Worm (Caenorhabditis elegans) whole organism, L2 larva: ENCODE results near the gene T03E6.9.

Source experiments
- F13H6.1 ChIP-seq: sonication (generic microtip); optimal IDR thresholded peaks from 2 replicates; lab custom pipeline; 2016; ENCODE audit warnings: missing genetic modification characterization, missing compliant biosample characterization
- dmd-4 ChIP-seq: sonication (generic microtip); optimal IDR thresholded peaks from 2 replicates; lab custom pipeline; 2017; ENCODE audit warnings: missing biosample characterization, missing genetic modification characterization
- egl-27 ChIP-seq: sonication (generic microtip); optimal IDR thresholded peaks from 3 replicates; lab custom pipeline; 2017; ENCODE audit warnings: missing biosample characterization, missing genetic modification reagents, missing genetic modification characterization
- snpc-4 ChIP-seq: fragments of 150-350 bp; optimal IDR thresholded peaks from 2 replicates; lab custom pipeline; 2014; ENCODE audit warnings: missing biosample characterization, missing genetic modification characterization
- unc-39 ChIP-seq: fragments of 150-350 bp; optimal IDR thresholded peaks from 2 replicates; lab custom pipeline; 2014; ENCODE audit warnings: missing biosample characterization, missing genetic modification characterization
- ztf-11 ChIP-seq: sonication (generic microtip); optimal IDR thresholded peaks from 2 replicates; lab custom pipeline; 2017; ENCODE audit warnings: missing biosample characterization, missing genetic modification characterization

ce11 chrV:16643558-16643957, 43.0 kb upstream of the T03E6.9 start, which contains the start of gene srw-77:
- no peak for TF ChIP-seq egl-27
- no peak for TF ChIP-seq ztf-11 (tag; lab: Kevin White, UChicago)
- TF ChIP-seq snpc-4 = no peak
- TF ChIP-seq dmd-4 (tag; lab: Kevin White, UChicago) = no peak
- TF ChIP-seq unc-39 (tag; lab: Kevin White, UChicago) = no peak
- TF ChIP-seq F13H6.1 = no peak
